Worm (Caenorhabditis elegans): ENCODE results near the gene ZC302.3.

ZC302.3 gene

ce11 chrV:10741357-10741756 lies at the start of gene ZC302.3:
ZC302.3 (minus strand) TSS chrV:10741457.
- TF ChIP-seq Y55F3AM.14 (GFP tag; optimal IDR thresholded peaks at IDR 0.05) (no peak), sma-9 (GFP tag; optimal IDR thresholded peaks at IDR 0.05) (no peak), sma-9 (tag; optimal IDR thresholded peaks at IDR 0.05) (no peak), mbf-1 (tag; optimal IDR thresholded peaks at IDR 0.05) (no peak), C34F6.9 (tag; optimal IDR thresholded peaks at IDR 0.05) (no peak), elt-3 (tag; optimal IDR thresholded peaks at IDR 0.05) (no peak), lin-39 (tag; optimal IDR thresholded peaks at IDR 0.05) (no peak), zag-1 (tag; optimal IDR thresholded peaks at IDR 0.05) (no peak), unc-55 (GFP tag; optimal IDR thresholded peaks at IDR 0.05) (no peak), fos-1 (tag; optimal IDR thresholded peaks at IDR 0.05) (no peak), gmeb-1 (tag; optimal IDR thresholded peaks at IDR 0.05) (no peak), snpc-4 (tag; optimal IDR thresholded peaks at IDR 0.05) (no peak), mdl-1 (tag; optimal IDR thresholded peaks at IDR 0.05) (no peak), F13H6.1 (tag; optimal IDR thresholded peaks at IDR 0.05) (no peak), nhr-129 (tag; optimal IDR thresholded peaks at IDR 0.05) (no peak)

DNA sequence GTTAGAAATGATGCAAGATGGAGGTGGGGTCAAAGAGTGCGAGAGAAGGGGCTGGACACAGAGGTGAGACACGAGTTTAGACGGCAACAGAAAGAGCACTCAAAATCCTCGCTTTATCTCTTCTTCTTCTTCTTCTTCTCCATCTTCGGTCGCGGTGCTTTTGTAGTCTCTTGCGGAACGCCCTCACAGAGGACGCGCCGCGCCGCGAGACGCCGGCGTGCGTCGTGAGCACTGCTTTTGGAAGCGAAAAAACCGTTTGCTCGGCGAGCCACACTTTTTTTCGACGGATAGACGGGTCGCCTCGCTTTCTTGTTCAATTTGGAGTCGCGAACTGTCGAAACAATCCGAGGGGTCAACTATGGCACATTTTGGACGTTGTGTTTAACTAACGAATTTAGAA lies 49.7 kb upstream of the ZC302.3 start, which contains the start of gene D1054.9:
Gene D1054.9 (minus strand): TSS at position 137 of the 400 bp plus-strand sequence.
- TF ChIP-seq aly-2 (tag; optimal IDR thresholded peaks at IDR 0.05) (no peak), egl-27 (tag; optimal IDR thresholded peaks at IDR 0.05) (no peak), F13H6.1 (tag; optimal IDR thresholded peaks at IDR 0.05) (no peak)

- TF ChIP-seq lin-11 (tag; optimal IDR thresholded peaks at IDR 0.05) = no peak
- no peak for TF ChIP-seq Y55F3AM.14 (GFP tag; optimal IDR thresholded peaks at IDR 0.05)
- no peak for TF ChIP-seq aly-2 (tag; optimal IDR thresholded peaks at IDR 0.05)
- TF ChIP-seq lin-39 (tag; optimal IDR thresholded peaks at IDR 0.05) = no peak
- TF ChIP-seq sma-9 (GFP tag; optimal IDR thresholded peaks at IDR 0.05) = no peak
- no peak for TF ChIP-seq sma-9 (tag; optimal IDR thresholded peaks at IDR 0.05)
- no peak for TF ChIP-seq C34F6.9 (tag; optimal IDR thresholded peaks at IDR 0.05)
- TF ChIP-seq fos-1 (tag; optimal IDR thresholded peaks at IDR 0.05) = no peak
- no peak for TF ChIP-seq alr-1 (tag; optimal IDR thresholded peaks at IDR 0.05)
These were observed 42.8 kb upstream of the ZC302.3 start, which contains the start of gene D1054.8 for ce11 chrV:10784011-10784410. D1054.8 (plus strand) TSS chrV:10784311.

DNA sequence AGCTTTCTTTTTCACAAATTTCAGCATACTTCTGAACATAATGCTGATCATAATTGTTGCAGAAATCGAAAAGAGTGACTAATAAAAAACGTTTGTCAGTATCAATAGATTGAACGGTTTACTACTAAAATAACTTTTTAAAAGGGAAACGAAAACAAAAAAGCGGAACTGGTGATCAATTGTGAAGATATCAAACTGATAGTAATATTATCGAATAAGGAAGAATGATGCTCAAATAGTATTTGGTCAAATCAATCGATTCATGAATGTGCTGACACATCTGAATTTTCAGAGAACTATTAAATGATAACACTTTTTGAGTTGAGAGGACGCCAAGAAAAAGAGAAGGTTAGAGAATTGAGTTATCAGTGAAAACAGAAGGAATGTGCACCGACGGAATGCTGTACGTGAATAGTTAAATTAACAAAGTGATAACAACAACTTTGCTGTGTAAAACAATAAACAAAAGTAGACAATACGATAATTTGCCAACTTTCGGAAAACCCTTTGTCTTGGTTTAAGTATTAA lies 35.3 kb upstream of the ZC302.3 start, which contains the start of gene D1054.5:
Gene D1054.5 (minus strand): TSS at position 51 of the 528 bp plus-strand sequence.
- peak; percentile 1 for TF ChIP-seq gmeb-1 (tag; optimal IDR thresholded peaks at IDR 0.05)
- no peak for TF ChIP-seq lin-11 (tag; optimal IDR thresholded peaks at IDR 0.05)
- TF ChIP-seq nhr-21 (tag; optimal IDR thresholded peaks at IDR 0.05) = no peak
- TF ChIP-seq egl-27 (tag; optimal IDR thresholded peaks at IDR 0.05) = no peak
- no peak for TF ChIP-seq nhr-12 (tag; optimal IDR thresholded peaks at IDR 0.05)
- TF ChIP-seq aly-2 (tag; optimal IDR thresholded peaks at IDR 0.05) = no peak
- no peak for TF ChIP-seq lin-13 (GFP tag; optimal IDR thresholded peaks at IDR 0.05)
- no peak for TF ChIP-seq mbf-1 (tag; optimal IDR thresholded peaks at IDR 0.05)
- no peak for TF ChIP-seq nhr-25 (tag; optimal IDR thresholded peaks at IDR 0.05)
- no peak for TF ChIP-seq peb-1 (tag; optimal IDR thresholded peaks at IDR 0.05)
- TF ChIP-seq C34F6.9 (tag; optimal IDR thresholded peaks at IDR 0.05) = no peak
- TF ChIP-seq ceh-16 (tag; optimal IDR thresholded peaks at IDR 0.05) = no peak
- peak; percentile 83 for TF ChIP-seq sma-9 (GFP tag; optimal IDR thresholded peaks at IDR 0.05)
- TF ChIP-seq sma-9 (tag; optimal IDR thresholded peaks at IDR 0.05) = no peak
- no peak for TF ChIP-seq ztf-1 (GFP tag; conservative IDR thresholded peaks at IDR 0.05)
- TF ChIP-seq fos-1 (tag; optimal IDR thresholded peaks at IDR 0.05) = peak; percentile 92
- TF ChIP-seq nhr-6 (tag; optimal IDR thresholded peaks at IDR 0.05) = no peak
- TF ChIP-seq alr-1 (tag; optimal IDR thresholded peaks at IDR 0.05) = no peak
- TF ChIP-seq unc-62 (GFP tag; optimal IDR thresholded peaks at IDR 0.05) = no peak
- no peak for TF ChIP-seq nhr-11 (tag; optimal IDR thresholded peaks at IDR 0.05)
- peak; percentile 45 for TF ChIP-seq crh-2 (tag; optimal IDR thresholded peaks at IDR 0.05)

ce11 chrV:10773216-10773615 lies 32.0 kb upstream of the ZC302.3 start:
- TF ChIP-seq C34F6.9 (tag; optimal IDR thresholded peaks at IDR 0.05) = no peak
- no peak for TF ChIP-seq sma-9 (GFP tag; optimal IDR thresholded peaks at IDR 0.05)
- no peak for TF ChIP-seq sma-9 (tag; optimal IDR thresholded peaks at IDR 0.05)
- TF ChIP-seq unc-55 (GFP tag; optimal IDR thresholded peaks at IDR 0.05) = no peak
- no peak for TF ChIP-seq ceh-16 (tag; optimal IDR thresholded peaks at IDR 0.05)
- no peak for TF ChIP-seq gmeb-1 (tag; optimal IDR thresholded peaks at IDR 0.05)
- no peak for TF ChIP-seq lsy-2 (tag; optimal IDR thresholded peaks at IDR 0.05)

- no peak for TF ChIP-seq nhr-23 (tag; optimal IDR thresholded peaks at IDR 0.05)
- TF ChIP-seq sma-3 (GFP tag; optimal IDR thresholded peaks at IDR 0.05) = no peak
- no peak for TF ChIP-seq ceh-16 (tag; optimal IDR thresholded peaks at IDR 0.05)
- no peak for TF ChIP-seq nhr-77 (tag; optimal IDR thresholded peaks at IDR 0.05)
- no peak for TF ChIP-seq mdl-1 (tag; optimal IDR thresholded peaks at IDR 0.05)
- no peak for TF ChIP-seq unc-55 (GFP tag; optimal IDR thresholded peaks at IDR 0.05)
- no peak for TF ChIP-seq dmd-4 (tag; optimal IDR thresholded peaks at IDR 0.05)
- TF ChIP-seq skn-1 (tag; optimal IDR thresholded peaks at IDR 0.05) = no peak
- TF ChIP-seq ZK546.5 (tag; optimal IDR thresholded peaks at IDR 0.05) = no peak
- TF ChIP-seq lin-39 (tag; optimal IDR thresholded peaks at IDR 0.05) = no peak
- no peak for TF ChIP-seq lsy-2 (tag; optimal IDR thresholded peaks at IDR 0.05)
- TF ChIP-seq elt-3 (tag; optimal IDR thresholded peaks at IDR 0.05) = no peak
These were observed 30.1 kb upstream of the ZC302.3 start, which contains the start of gene D1054.3 for ce11 chrV:10771390-10771789. D1054.3 (plus strand) TSS chrV:10771451.

Measured in whole organism, L2 larva.